Worm (Caenorhabditis elegans): ENCODE data around the gene cutl-3.
A peak's percentile ranks its signal among the peaks of the same experiment; 100 is the strongest.

Gene cutl-3

DNA sequence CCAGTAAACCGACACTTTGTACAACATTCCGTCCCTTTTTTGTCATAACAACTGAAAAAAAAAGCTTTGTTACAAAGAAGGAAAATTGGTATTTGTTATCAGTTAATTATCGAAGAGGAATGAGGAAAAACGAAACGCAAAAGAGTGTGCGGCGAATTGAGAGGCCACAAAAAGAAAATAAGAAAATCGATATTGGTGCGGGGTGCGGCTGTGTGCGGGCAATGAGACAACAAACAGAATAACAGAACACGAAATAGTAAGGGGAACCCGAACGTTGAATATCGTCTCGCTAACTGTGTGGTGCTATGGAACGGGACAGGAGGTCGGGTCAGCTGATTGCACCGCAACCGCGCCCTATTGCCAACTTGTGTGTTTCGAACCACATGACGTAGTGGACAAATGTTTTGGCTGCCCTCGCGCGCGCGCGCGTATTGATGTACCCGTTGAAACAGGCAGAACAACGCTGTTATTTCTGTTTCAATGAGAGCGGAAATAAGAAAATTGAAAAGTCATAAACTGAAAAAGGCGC is 41.6 kb upstream of the cutl-3 start, which contains the start of gene C18B12.4 (continued):
- TF ChIP-seq unc-62 (GFP tag; optimal IDR thresholded peaks at IDR 0.05) (peak; percentile 31), egl-44 (GFP tag; IDR thresholded peaks at IDR 0.05) (peak; percentile 77; the same call in 1 of the 2 replicates), madf-10 (tag; optimal IDR thresholded peaks at IDR 0.05) (peak; percentile 70), hmg-1.2 (GFP tag; IDR thresholded peaks at IDR 0.05) (peak; percentile 63), let-607 (tag; optimal IDR thresholded peaks at IDR 0.05) (peak; percentile 25 to 58), akir-1 (GFP tag; optimal IDR thresholded peaks at IDR 0.05) (no peak), ztf-6 (GFP tag; IDR thresholded peaks at IDR 0.05) (0 out of 2 replicates have a peak, but pooled peaks have one; percentile 57), F52B5.7 (tag; optimal IDR thresholded peaks at IDR 0.05) (peak; percentile 26), hmg-20 (GFP tag; IDR thresholded peaks at IDR 0.05) (no peak), ztf-18 (tag; optimal IDR thresholded peaks at IDR 0.05) (peak; percentile 44), ztf-26 (tag; optimal IDR thresholded peaks at IDR 0.05) (peak; percentile 93), T26A5.8 (tag; optimal IDR thresholded peaks at IDR 0.05) (no peak), lin-35 (GFP tag; optimal IDR thresholded peaks at IDR 0.05) (peak in 1 of 3 experiments; percentile 37), lin-40 (tag; optimal IDR thresholded peaks at IDR 0.05) (peak; percentile 85), ets-4 (GFP tag; optimal IDR thresholded peaks at IDR 0.05) (peak; percentile 21), madf-6 (GFP tag; IDR thresholded peaks at IDR 0.05) (peak; percentile 62), ceh-40 (GFP tag; IDR thresholded peaks at IDR 0.05) (no peak), let-526 (GFP tag; IDR thresholded peaks at IDR 0.05) (peak; percentile 64; the same call in 1 of the 2 replicates), ztf-22 (GFP tag; optimal IDR thresholded peaks at IDR 0.05) (peak; percentile 47), ceh-100 (GFP tag; IDR thresholded peaks at IDR 0.05) (0 out of 2 replicates have a peak, but pooled peaks have one; percentile 18), tbp1 (GFP tag; optimal IDR thresholded peaks at IDR 0.05) (peak; percentile 65), gei-17 (GFP tag; optimal IDR thresholded peaks at IDR 0.05) (peak; percentile 51), B0336.3 (GFP tag; IDR thresholded peaks at IDR 0.05) (peak; percentile 89)

DNA sequence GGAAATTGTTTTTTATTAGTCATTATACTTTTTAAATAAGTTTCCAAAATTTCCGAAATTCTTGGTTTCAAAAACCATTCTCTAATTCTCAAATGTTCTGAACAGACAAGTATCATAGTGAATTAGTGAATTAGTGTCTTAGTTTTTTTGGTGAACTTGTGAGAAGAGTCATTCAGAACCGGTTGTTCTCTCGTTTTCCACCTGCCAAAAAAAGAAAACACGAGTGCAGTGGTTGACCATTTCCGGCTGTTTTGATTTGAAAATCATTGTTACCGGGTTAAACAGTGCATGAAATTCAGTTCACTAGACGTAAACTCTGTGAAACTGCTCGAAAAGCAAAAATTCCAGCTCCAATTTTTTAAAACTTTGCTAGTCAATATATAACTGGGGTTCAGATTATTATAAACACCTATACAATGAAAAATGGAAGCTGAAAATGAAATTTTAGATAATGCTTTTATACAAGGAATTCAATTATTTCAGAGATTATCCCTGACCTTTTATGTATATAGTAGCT is 40.8 kb upstream of the cutl-3 start:
- no peak for TF ChIP-seq ceh-79 (tag; optimal IDR thresholded peaks at IDR 0.05)
- TF ChIP-seq B0336.3 (GFP tag; IDR thresholded peaks at IDR 0.05), result no peak
- no peak for TF ChIP-seq dpl-1 (GFP tag; optimal IDR thresholded peaks at IDR 0.05)
- no peak for TF ChIP-seq ets-4 (GFP tag; optimal IDR thresholded peaks at IDR 0.05)
- TF ChIP-seq akir-1 (GFP tag; optimal IDR thresholded peaks at IDR 0.05), result no peak
- no peak for TF ChIP-seq ztf-3 (GFP tag; optimal IDR thresholded peaks at IDR 0.05)
- no peak for TF ChIP-seq T07F8.4 (tag; optimal IDR thresholded peaks at IDR 0.05)
- no peak for TF ChIP-seq Y53G8AR.9 (GFP tag; conservative IDR thresholded peaks at IDR 0.05)

DNA sequence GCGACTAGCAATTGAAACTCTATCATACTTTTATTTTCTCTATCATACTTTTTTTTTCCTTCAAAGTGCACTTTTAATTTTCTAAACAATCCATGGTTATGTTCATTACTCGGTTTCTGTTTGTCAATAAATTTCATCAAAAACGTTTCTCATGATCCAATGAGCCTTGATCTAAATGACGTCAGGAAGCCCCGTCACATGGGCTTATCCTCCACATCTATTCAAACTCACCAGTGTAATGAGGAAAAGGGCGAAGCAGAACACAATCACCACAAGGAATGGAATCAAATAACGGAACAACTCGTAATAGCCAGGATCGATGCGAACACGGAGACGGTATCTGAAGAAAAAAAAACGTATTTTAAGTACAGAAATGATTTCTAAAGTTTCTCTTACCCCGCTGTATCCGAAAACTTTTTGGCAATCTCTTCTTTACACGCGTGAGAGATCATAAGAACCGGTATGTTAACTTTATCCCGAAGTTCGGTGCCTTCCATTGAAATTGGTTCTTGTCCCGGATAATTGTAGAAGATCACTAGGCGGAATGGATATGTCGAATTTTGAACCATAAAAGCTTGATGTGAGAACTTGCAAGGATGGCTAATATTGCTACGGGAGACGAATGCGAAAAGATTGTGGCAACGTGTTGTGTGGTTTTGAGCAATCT is 40.2 kb upstream of the cutl-3 start:
- TF ChIP-seq C17E4.6 (GFP tag; IDR thresholded peaks at IDR 0.05) (no peak), nhr-179 (tag; optimal IDR thresholded peaks at IDR 0.05) (no peak), gei-17 (GFP tag; optimal IDR thresholded peaks at IDR 0.05) (no peak), bed-1 (GFP tag; IDR thresholded peaks at IDR 0.05) (no peak), attf-3 (GFP tag; conservative IDR thresholded peaks at IDR 0.05) (no peak), attf-6 (GFP tag; IDR thresholded peaks at IDR 0.05) (no peak), B0336.3 (GFP tag; IDR thresholded peaks at IDR 0.05) (no peak), madf-10 (tag; optimal IDR thresholded peaks at IDR 0.05) (no peak), akir-1 (GFP tag; optimal IDR thresholded peaks at IDR 0.05) (no peak), B0035.1 (tag; optimal IDR thresholded peaks at IDR 0.05) (no peak), repo-1 (tag; optimal IDR thresholded peaks at IDR 0.05) (no peak)

All from whole organism, young adult.